Worm (Caenorhabditis elegans): ENCODE results near the gene Y59E9AL.4.

DNA sequence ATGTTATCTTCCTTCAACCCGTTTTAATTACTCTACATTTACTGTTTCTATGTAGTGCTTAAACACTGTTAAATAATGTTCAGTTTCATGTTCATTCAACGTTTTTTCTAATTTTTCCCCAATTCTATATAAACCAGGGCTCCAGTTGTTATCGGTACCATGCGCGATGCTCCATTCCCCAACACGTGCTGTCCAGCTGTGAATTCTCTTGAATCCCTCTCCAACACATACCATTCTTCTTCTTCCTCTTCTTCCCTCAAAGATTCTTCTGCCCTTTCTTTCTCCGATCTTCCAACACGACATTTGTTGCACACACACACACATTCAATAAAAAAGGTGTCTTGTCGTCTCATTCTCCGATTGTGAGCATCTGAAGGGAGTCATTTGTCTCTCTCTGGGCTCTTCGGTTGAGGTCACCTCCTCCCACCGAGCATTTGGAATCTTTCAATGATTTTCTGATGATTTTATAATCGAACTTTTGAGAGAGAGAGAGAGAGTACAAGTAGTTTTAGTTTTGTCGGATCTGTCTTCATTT is 42.9 kb downstream of the Y59E9AL.4 start:
- TF ChIP-seq lsy-2 (tag; optimal IDR thresholded peaks at IDR 0.05) (no peak), unc-62 (GFP tag; optimal IDR thresholded peaks at IDR 0.05) (no peak), elt-1 (tag; optimal IDR thresholded peaks at IDR 0.05; ENCODE audit: borderline replicate concordance, insufficient read depth) (no peak), nhr-2 (tag; optimal IDR thresholded peaks at IDR 0.05) (no peak), nhr-237 (tag; optimal IDR thresholded peaks at IDR 0.05) (no peak), ztf-11 (tag; optimal IDR thresholded peaks at IDR 0.05) (no peak), nhr-28 (tag; optimal IDR thresholded peaks at IDR 0.05) (no peak)
